Fruit fly (Drosophila melanogaster): ENCODE measurements around the gene Ddx56.

Gene Ddx56

DNA sequence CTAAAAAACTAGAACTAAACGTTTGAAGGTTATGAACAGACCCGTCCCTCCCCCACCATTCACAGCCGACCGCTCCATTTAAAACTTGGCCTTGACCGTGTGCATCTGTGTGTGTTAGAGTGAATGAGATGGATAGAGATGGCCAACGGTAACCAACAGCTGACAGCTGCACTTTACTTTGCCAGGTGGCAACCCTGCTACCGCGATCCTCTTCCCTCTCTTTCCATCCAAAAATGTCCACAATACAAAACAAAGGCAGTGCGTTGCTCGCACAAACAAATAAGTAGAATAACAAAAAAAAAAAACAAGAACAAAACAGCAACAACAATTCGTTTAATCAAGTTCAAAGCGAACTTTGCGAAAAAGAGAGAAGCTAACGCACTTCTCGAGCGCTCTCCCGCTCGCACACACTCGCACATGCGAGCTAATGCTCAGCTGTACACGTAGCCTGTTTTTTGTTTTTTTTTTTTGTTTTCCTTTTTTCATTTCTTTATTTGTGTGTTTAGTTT is 19.3 kb downstream of the Ddx56 start (continued):
- TF ChIP-seq dsx (GFP tag; optimal IDR thresholded peaks at IDR 0.05; ENCODE audit: poor library complexity, severe bottlenecking): peak; percentile 12
- TF ChIP-seq Lpt (GFP tag; optimal IDR thresholded peaks at IDR 0.05): no peak
- peak; percentile 65 for TF ChIP-seq eg (GFP tag; IDR thresholded peaks at IDR 0.05)
- peak; percentile 50 for TF ChIP-seq fkh (GFP tag; optimal IDR thresholded peaks at IDR 0.05)
- no peak for TF ChIP-seq Sox15 (GFP tag; optimal IDR thresholded peaks at IDR 0.05)
- TF ChIP-seq achi (GFP tag; optimal IDR thresholded peaks at IDR 0.05): peak; percentile 16
- peak; percentile 17 for TF ChIP-seq spab (GFP tag; optimal IDR thresholded peaks at IDR 0.05)

DNA sequence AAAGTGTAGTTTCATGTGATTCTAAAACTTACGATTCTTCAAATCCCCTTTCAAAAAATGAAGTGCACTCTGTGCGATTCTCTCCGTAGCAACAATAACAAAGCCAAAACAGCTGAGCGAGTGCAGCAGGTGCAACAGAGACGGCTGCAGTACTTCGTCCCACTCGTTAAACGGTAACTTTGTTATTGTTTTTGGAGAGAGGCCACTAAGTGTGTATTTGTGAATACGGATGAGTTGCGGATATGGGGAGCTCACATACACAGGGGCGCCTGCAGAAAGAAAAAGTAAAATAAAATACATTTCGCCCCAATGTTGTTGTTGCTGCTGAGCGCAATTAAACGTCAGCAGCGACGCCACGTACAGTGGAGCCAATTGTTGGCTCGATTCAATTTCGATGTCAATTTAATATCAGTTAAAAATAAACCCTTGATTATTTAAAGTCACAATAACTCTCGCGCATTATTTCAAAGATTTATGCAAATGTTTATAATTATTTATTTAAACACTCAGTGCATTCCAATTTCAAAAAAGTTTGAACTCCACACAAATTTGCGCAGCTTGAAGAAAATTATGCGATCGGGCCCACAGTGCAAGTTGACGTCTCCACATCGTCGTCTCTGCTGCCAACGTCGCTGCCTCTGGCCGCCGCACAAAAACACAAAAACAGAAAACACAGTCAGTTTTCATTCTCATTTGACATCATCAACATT is 20.2 kb downstream of the Ddx56 start:
- TF ChIP-seq eg (GFP tag; IDR thresholded peaks at IDR 0.05) (peak; percentile 97), Eip75B (GFP tag; optimal IDR thresholded peaks at IDR 0.05) (peak; percentile 99), OdsH (GFP tag; optimal IDR thresholded peaks at IDR 0.05) (peak; percentile 99), Eip93F (GFP tag; optimal IDR thresholded peaks at IDR 0.05) (peak; percentile 96), topi (GFP tag; optimal IDR thresholded peaks at IDR 0.05) (peak; percentile 99), CG1621 (tag; optimal IDR thresholded peaks at IDR 0.05) (peak; percentile 97), fd59A (GFP tag; optimal IDR thresholded peaks at IDR 0.05) (peak; percentile 99), CG6808 (GFP tag; optimal IDR thresholded peaks at IDR 0.05) (peak; percentile 99), lz (GFP tag; optimal IDR thresholded peaks at IDR 0.05) (peak; percentile 99), CG8319 (GFP tag; optimal IDR thresholded peaks at IDR 0.05) (peak; percentile 97), CG3032 (tag; optimal IDR thresholded peaks at IDR 0.05) (peak; percentile 98), fd85E (GFP tag; optimal IDR thresholded peaks at IDR 0.05) (peak; percentile 89), Gug (GFP tag; IDR thresholded peaks at IDR 0.05) (peak; percentile 97), CG15336 (GFP tag; IDR thresholded peaks at IDR 0.05) (peak; percentile 98), pdm3 (GFP tag; optimal IDR thresholded peaks at IDR 0.05) (peak; percentile 99), dac (GFP tag; optimal IDR thresholded peaks at IDR 0.05) (peak; percentile 99), Sox102F (GFP tag; optimal IDR thresholded peaks at IDR 0.05) (peak; percentile 99), Hr39 (GFP tag; optimal IDR thresholded peaks at IDR 0.05) (peak; percentile 98), Eip78C (GFP tag) (peak; percentile 100), Hr38 (GFP tag; optimal IDR thresholded peaks at IDR 0.05) (peak; percentile 3), CG7368 (GFP tag; optimal IDR thresholded peaks at IDR 0.05) (peak; percentile 97), Smox (GFP tag; optimal IDR thresholded peaks at IDR 0.05) (peak; percentile 98), CG31627 (GFP tag; optimal IDR thresholded peaks at IDR 0.05) (peak; percentile 98), net (GFP tag; optimal IDR thresholded peaks at IDR 0.05) (peak; percentile 99), CG3919 (GFP tag; optimal IDR thresholded peaks at IDR 0.05) (peak; percentile 98), spab (GFP tag; optimal IDR thresholded peaks at IDR 0.05) (peak; percentile 98), esn (GFP tag; optimal IDR thresholded peaks at IDR 0.05) (peak; percentile 99), dsx (GFP tag; optimal IDR thresholded peaks at IDR 0.05; ENCODE audit: poor library complexity, severe bottlenecking) (peak; percentile 97), CG6792 (GFP tag; optimal IDR thresholded peaks at IDR 0.05) (peak; percentile 99), CG10631 (GFP tag; optimal IDR thresholded peaks at IDR 0.05) (peak; percentile 98), svp (GFP tag) (peak; percentile 99), cyc (GFP tag; optimal IDR thresholded peaks at IDR 0.05) (peak; percentile 98), salr (GFP tag; optimal IDR thresholded peaks at IDR 0.05) (peak; percentile 96 to 98), CG16779 (tag; optimal IDR thresholded peaks at IDR 0.05) (peak; percentile 98), CG6276 (GFP tag; optimal IDR thresholded peaks at IDR 0.05) (peak; percentile 99), achi (GFP tag; optimal IDR thresholded peaks at IDR 0.05) (peak; percentile 98), CG4318 (GFP tag; optimal IDR thresholded peaks at IDR 0.05) (peak; percentile 99), vri (GFP tag; optimal IDR thresholded peaks at IDR 0.05) (peak; percentile 97), Sox14 (GFP tag; optimal IDR thresholded peaks at IDR 0.05) (peak; percentile 98), Lpt (GFP tag; optimal IDR thresholded peaks at IDR 0.05) (peak; percentile 98), Ets96B (tag; optimal IDR thresholded peaks at IDR 0.05) (peak; percentile 97), CG9139 (GFP tag; optimal IDR thresholded peaks at IDR 0.05) (peak; percentile 97), fkh (GFP tag; optimal IDR thresholded peaks at IDR 0.05) (peak; percentile 86), acj6 (GFP tag; optimal IDR thresholded peaks at IDR 0.05) (peak; percentile 99), CG6163 (GFP tag; IDR thresholded peaks at IDR 0.05) (peak; percentile 97), CG11294 (GFP tag; IDR thresholded peaks at IDR 0.05) (peak; percentile 96)
